Fruit fly (Drosophila melanogaster) whole organism, embryonic: ENCODE results near the gene puc.

Experiments used
- BEAF-32 ChIP-seq: fragments of 200-800 bp; sonication (Bioruptor generic); optimal IDR thresholded peaks from 3 replicates; lab custom pipeline; 2017; ENCODE audit warnings: missing biosample characterization, missing genetic modification characterization, mild to moderate bottlenecking, moderate library complexity, missing genetic modification reagents
- BtbVII ChIP-seq: fragments of 200-800 bp; sonication (Bioruptor generic); optimal IDR thresholded peaks from 3 replicates; lab custom pipeline; 2017; ENCODE audit warnings: missing biosample characterization, mild to moderate bottlenecking, missing genetic modification characterization
- Bteb2 ChIP-seq: fragments of 200-800 bp; sonication (Bioruptor generic); optimal IDR thresholded peaks from 2 replicates; lab custom pipeline; 2016; ENCODE audit warnings: missing biosample characterization, missing genetic modification characterization
- CG12071 ChIP-seq: fragments of 200-800 bp; sonication (Bioruptor generic); optimal IDR thresholded peaks from 3 replicates; lab custom pipeline; 2018; ENCODE audit warnings: missing biosample characterization, mild to moderate bottlenecking, missing genetic modification characterization
- CG12299 ChIP-seq: fragments of 200-800 bp; sonication (Bioruptor generic); optimal IDR thresholded peaks from 2 replicates; lab custom pipeline; 2018; ENCODE audit warnings: missing biosample characterization, mild to moderate bottlenecking, missing genetic modification characterization
- CG12391 ChIP-seq: fragments of 200-800 bp; sonication (Bioruptor generic); optimal IDR thresholded peaks from 3 replicates; lab custom pipeline; 2018; ENCODE audit warnings: missing biosample characterization, mild to moderate bottlenecking, missing genetic modification characterization, moderate library complexity
- CG13424 ChIP-seq: fragments of 200-800 bp; sonication (Bioruptor generic); optimal IDR thresholded peaks from 2 replicates; lab custom pipeline; 2019; ENCODE audit warnings: missing biosample characterization, mild to moderate bottlenecking, missing genetic modification characterization, moderate library complexity
- CG15269 ChIP-seq: fragments of 200-800 bp; sonication (Bioruptor generic); optimal IDR thresholded peaks from 2 replicates; lab custom pipeline; 2018; ENCODE audit warnings: missing biosample characterization, mild to moderate bottlenecking, missing genetic modification characterization, moderate library complexity
- CG1529 ChIP-seq: fragments of 200-800 bp; sonication (Bioruptor generic); optimal IDR thresholded peaks from 3 replicates; lab custom pipeline; 2018; ENCODE audit warnings: missing biosample characterization, missing genetic modification characterization
- CG15514 ChIP-seq: fragments of 200-800 bp; sonication (Bioruptor generic); optimal IDR thresholded peaks from 3 replicates; lab custom pipeline; 2017; ENCODE audit warnings: missing biosample characterization, missing genetic modification characterization, mild to moderate bottlenecking, moderate library complexity, missing genetic modification reagents
- CG17829 ChIP-seq: fragments of 200-800 bp; optimal IDR thresholded peaks from 2 replicates; lab custom pipeline; 2019; ENCODE audit warnings: missing biosample characterization, mild to moderate bottlenecking, missing genetic modification characterization, moderate library complexity
- CG2712 ChIP-seq: fragments of 200-800 bp; optimal IDR thresholded peaks from 3 replicates; lab custom pipeline; 2019; ENCODE audit warnings: missing biosample characterization, mild to moderate bottlenecking, missing genetic modification characterization, moderate library complexity
- CG31388 ChIP-seq: fragments of 200-800 bp; sonication (Bioruptor generic); optimal IDR thresholded peaks from 2 replicates; lab custom pipeline; 2016; ENCODE audit warnings: missing biosample characterization, missing genetic modification characterization
- CG3163 ChIP-seq: fragments of 200-800 bp; sonication (Bioruptor generic); optimal IDR thresholded peaks from 3 replicates; lab custom pipeline; 2016; ENCODE audit warnings: missing biosample characterization, missing genetic modification characterization
- CG6272 ChIP-seq: fragments of 200-800 bp; sonication (Bioruptor generic); IDR thresholded peaks from 2 replicates; pipeline ENCODE4 v1.3.6; 2022; ENCODE audit warnings: missing biosample characterization, missing genetic modification characterization
- CG6813 ChIP-seq: fragments of 200-800 bp; sonication (Bioruptor generic); optimal IDR thresholded peaks from 2 replicates; lab custom pipeline; 2017; ENCODE audit warnings: missing biosample characterization, missing genetic modification characterization, mild to moderate bottlenecking, moderate library complexity, missing genetic modification reagents
- CG7745 ChIP-seq: fragments of 200-800 bp; sonication (Bioruptor generic); optimal IDR thresholded peaks from 2 replicates; lab custom pipeline; 2018; ENCODE audit warnings: missing biosample characterization, mild to moderate bottlenecking, missing genetic modification characterization, moderate library complexity
- CG8765 ChIP-seq: fragments of 200-800 bp; sonication (Bioruptor generic); IDR thresholded peaks from 2 replicates; pipeline ENCODE4 v1.3.6; 2022; ENCODE audit warnings: missing biosample characterization, missing genetic modification characterization
- CG8924 ChIP-seq: fragments of 200-800 bp; optimal IDR thresholded peaks from 3 replicates; lab custom pipeline; 2019; ENCODE audit warnings: missing biosample characterization, mild to moderate bottlenecking, missing genetic modification characterization, moderate library complexity
- CG9797 ChIP-seq: fragments of 200-800 bp; sonication (Bioruptor generic); optimal IDR thresholded peaks from 3 replicates; lab custom pipeline; 2018; ENCODE audit warnings: missing biosample characterization, mild to moderate bottlenecking, missing genetic modification characterization
- CG9876 ChIP-seq: fragments of 200-800 bp; sonication (Bioruptor generic); optimal IDR thresholded peaks from 2 replicates; lab custom pipeline; 2016; ENCODE audit warnings: missing biosample characterization, missing genetic modification characterization
- D19B ChIP-seq: fragments of 200-800 bp; sonication (Bioruptor generic); optimal IDR thresholded peaks from 2 replicates; lab custom pipeline; 2017; ENCODE audit warnings: missing biosample characterization, mild to moderate bottlenecking, missing genetic modification characterization
- Dad ChIP-seq: fragments of 200-800 bp; sonication (Bioruptor generic); optimal IDR thresholded peaks from 3 replicates; lab custom pipeline; 2016; ENCODE audit warnings: missing biosample characterization, missing genetic modification characterization
- Dip3 ChIP-seq: fragments of 200-800 bp; sonication (Bioruptor generic); optimal IDR thresholded peaks from 3 replicates; lab custom pipeline; 2016; ENCODE audit warnings: missing biosample characterization, missing genetic modification characterization
- Lhr ChIP-seq: fragments of 200-800 bp; sonication (Bioruptor generic); optimal IDR thresholded peaks from 3 replicates; lab custom pipeline; 2017; ENCODE audit warnings: mild to moderate bottlenecking, missing biosample characterization, missing genetic modification reagents, missing genetic modification characterization
- MESR4 ChIP-seq: fragments of 200-800 bp; sonication (Bioruptor generic); optimal IDR thresholded peaks from 2 replicates; lab custom pipeline; 2018; ENCODE audit warnings: missing biosample characterization, mild to moderate bottlenecking, missing genetic modification characterization, moderate library complexity
- NfI ChIP-seq: fragments of 200-800 bp; sonication (Bioruptor generic); optimal IDR thresholded peaks from 3 replicates; lab custom pipeline; 2018; ENCODE audit warnings: missing biosample characterization, mild to moderate bottlenecking, missing genetic modification characterization, moderate library complexity
- Sin3A ChIP-seq: fragments of >200 bp; optimal IDR thresholded peaks from 2 replicates; lab custom pipeline; 2018
- Sox102F ChIP-seq: fragments of 200-800 bp; sonication (Bioruptor generic); optimal IDR thresholded peaks from 2 replicates; lab custom pipeline; 2018; ENCODE audit warnings: missing biosample characterization, mild to moderate bottlenecking, missing genetic modification characterization, moderate library complexity
- Trl ChIP-seq, 3 experiments: fragments of >200 bp in 2 of 3; fragments of 200-800 bp in 1 of 3; sonication (Bioruptor generic) in 1 of 3; optimal IDR thresholded peaks; 2 replicates in 1 of 3; 3 replicates in 2 of 3; lab custom pipeline; 2016 to 2017; ENCODE audit warnings: missing biosample characterization in 1 of 3, missing genetic modification characterization in 1 of 3
- YL-1 ChIP-seq: fragments of 200-800 bp; sonication (Bioruptor generic); optimal IDR thresholded peaks from 3 replicates; lab custom pipeline; 2017; ENCODE audit warnings: missing biosample characterization, mild to moderate bottlenecking, missing genetic modification characterization
- abd-A ChIP-seq: fragments of 200-800 bp; sonication (Bioruptor generic); optimal IDR thresholded peaks from 3 replicates; lab custom pipeline; 2019; ENCODE audit warnings: missing biosample characterization, mild to moderate bottlenecking, missing genetic modification characterization, moderate library complexity
- al ChIP-seq: fragments of 200-800 bp; sonication (Bioruptor generic); IDR thresholded peaks from 2 replicates; pipeline ENCODE4 v1.3.6; 2022; ENCODE audit warnings: missing biosample characterization, missing genetic modification characterization
- bowl ChIP-seq: fragments of 200-800 bp; sonication (Bioruptor generic); IDR thresholded peaks from 2 replicates; pipeline ENCODE4 v1.3.6; 2022; ENCODE audit warnings: missing biosample characterization, missing genetic modification characterization
- bsh ChIP-seq, 2 experiments: fragments of 200-800 bp; sonication (Bioruptor generic); optimal IDR thresholded peaks; 2 replicates each; lab custom pipeline; 2017 to 2018; ENCODE audit warnings: mild to moderate bottlenecking in 2 of 2, missing biosample characterization in 2 of 2, missing genetic modification characterization in 2 of 2, moderate library complexity in 1 of 2
- croc ChIP-seq: fragments of 200-800 bp; sonication (Bioruptor generic); conservative IDR thresholded peaks from 3 replicates; pipeline ENCODE4 v1.3.6; 2022; ENCODE audit warnings: missing biosample characterization, missing genetic modification characterization
- danr ChIP-seq: fragments of 200-800 bp; sonication (Bioruptor generic); IDR thresholded peaks from 2 replicates; pipeline ENCODE4 v1.3.6; 2022; ENCODE audit warnings: missing biosample characterization, missing genetic modification characterization
- gcm2 ChIP-seq: fragments of 200-800 bp; sonication (Bioruptor generic); optimal IDR thresholded peaks from 2 replicates; lab custom pipeline; 2016; ENCODE audit warnings: missing biosample characterization, missing genetic modification characterization
- ind ChIP-seq: fragments of 200-800 bp; sonication (Bioruptor generic); optimal IDR thresholded peaks from 3 replicates; lab custom pipeline; 2016; ENCODE audit warnings: missing biosample characterization, missing genetic modification characterization
- ken ChIP-seq: fragments of 200-800 bp; sonication (Bioruptor generic); IDR thresholded peaks from 3 replicates; pipeline ENCODE4 v1.3.6; 2022; ENCODE audit warnings: missing biosample characterization, missing genetic modification characterization
- nau ChIP-seq: fragments of 200-800 bp; sonication (Bioruptor generic); optimal IDR thresholded peaks from 3 replicates; lab custom pipeline; 2017; ENCODE audit warnings: missing biosample characterization, mild to moderate bottlenecking, missing genetic modification characterization, missing genetic modification reagents
- pan ChIP-seq, 4 experiments: fragments of >200 bp in 3 of 4; fragments of 200-800 bp in 1 of 4; sonication (Bioruptor generic) in 1 of 4; optimal IDR thresholded peaks in 3 of 4; IDR thresholded peaks in 1 of 4; 2 replicates each; pipeline versions ENCODE4 v1.3.6 to Lab custom; 2017 to 2022; ENCODE audit warnings: missing biosample characterization in 2 of 4, missing genetic modification characterization in 2 of 4, mixed read lengths in 1 of 4
- pita ChIP-seq: fragments of 200-800 bp; sonication (Bioruptor generic); optimal IDR thresholded peaks from 2 replicates; lab custom pipeline; 2017; ENCODE audit warnings: missing biosample characterization, mild to moderate bottlenecking, missing genetic modification characterization
- pnt ChIP-seq: fragments of 200-800 bp; sonication (Bioruptor generic); optimal IDR thresholded peaks from 3 replicates; lab custom pipeline; 2016; ENCODE audit warnings: missing biosample characterization, missing genetic modification characterization
- sd ChIP-seq: fragments of 200-800 bp; sonication (Bioruptor generic); optimal IDR thresholded peaks from 3 replicates; lab custom pipeline; 2018; ENCODE audit warnings: missing biosample characterization, mild to moderate bottlenecking, missing genetic modification characterization, moderate library complexity
- sens-2 ChIP-seq: fragments of 200-800 bp; sonication (Bioruptor generic); IDR thresholded peaks from 2 replicates; pipeline ENCODE4 v1.3.6; 2022; ENCODE audit warnings: missing biosample characterization, missing genetic modification characterization
- tio ChIP-seq: fragments of 200-800 bp; sonication (Bioruptor generic); optimal IDR thresholded peaks from 2 replicates; lab custom pipeline; 2017; ENCODE audit warnings: missing biosample characterization, missing genetic modification characterization, inconsistent platforms
- tna ChIP-seq: fragments of 200-800 bp; sonication (Bioruptor generic); IDR thresholded peaks from 2 replicates; pipeline ENCODE4 v1.3.6; 2022; ENCODE audit warnings: missing biosample characterization, missing genetic modification characterization; ENCODE audit not compliant: partially characterized antibody
- tx ChIP-seq: fragments of 200-800 bp; sonication (Bioruptor generic); optimal IDR thresholded peaks from 2 replicates; lab custom pipeline; 2016; ENCODE audit warnings: missing biosample characterization, missing genetic modification characterization
- zfh2 ChIP-seq: fragments of 200-800 bp; sonication (Bioruptor generic); optimal IDR thresholded peaks from 2 replicates; lab custom pipeline; 2016; ENCODE audit warnings: missing biosample characterization, missing genetic modification characterization

puc gene

DNA sequence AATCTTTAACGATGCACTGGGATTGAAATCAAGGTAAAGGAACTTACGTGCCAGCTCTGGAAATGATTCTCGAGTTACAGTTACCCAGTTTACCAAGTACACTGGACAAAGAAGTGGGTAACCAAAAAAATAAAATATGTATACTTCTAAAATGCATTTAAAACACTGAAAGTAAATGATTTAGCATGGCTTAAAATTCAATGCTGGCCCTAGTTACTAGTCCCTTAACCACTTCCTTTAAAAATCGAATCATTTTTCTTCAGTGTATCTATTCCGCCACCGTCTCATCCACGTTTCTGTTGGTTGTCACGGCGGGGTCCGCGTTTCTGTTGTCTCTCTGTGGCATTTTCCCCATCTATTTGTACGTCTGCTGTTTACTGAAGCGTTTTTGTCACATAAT is 32.5 kb upstream of the puc start (continued):
- no peak for TF ChIP-seq ken (GFP tag; lab: Robert Waterston, UW)
- no peak for TF ChIP-seq nau (GFP tag; lab: Kevin White, UChicago)
- no peak for TF ChIP-seq tx
- no peak for TF ChIP-seq YL-1
- no peak for TF ChIP-seq tna
- TF ChIP-seq pan (optimal IDR thresholded peaks at IDR 0.05; lab: Kevin White, UChicago): no peak
- TF ChIP-seq pan (GFP tag; optimal IDR thresholded peaks at IDR 0.05 in 1 of 2, IDR thresholded peaks at IDR 0.05 in 1 of 2): peak in 1 of 2 experiments; percentile 39
- no peak for TF ChIP-seq CG31388 (GFP tag; lab: Kevin White, UChicago)
- peak; percentile 28 for TF ChIP-seq BtbVII (GFP tag; lab: Kevin White, UChicago)
- TF ChIP-seq CG15269 (tag; lab: Kevin White, UChicago): peak; percentile 52
- TF ChIP-seq sd (tag; lab: Kevin White, UChicago): no peak
- no peak for TF ChIP-seq CG8924 (tag; lab: Kevin White, UChicago)
- TF ChIP-seq gcm2 (GFP tag; lab: Kevin White, UChicago): no peak
- peak; percentile 42 for TF ChIP-seq CG15514 (GFP tag; lab: Kevin White, UChicago)
- no peak for TF ChIP-seq CG12071
- no peak for TF ChIP-seq CG3163
- peak; percentile 39 for TF ChIP-seq ind (GFP tag; lab: Kevin White, UChicago)
- TF ChIP-seq CG17829 (tag; lab: Kevin White, UChicago): no peak
- no peak for TF ChIP-seq Dip3 (GFP tag; lab: Kevin White, UChicago)
- TF ChIP-seq CG8765 (GFP tag; lab: Robert Waterston, UW): no peak
- TF ChIP-seq abd-A (tag; lab: Kevin White, UChicago): no peak
- TF ChIP-seq CG13424 (tag; lab: Kevin White, UChicago): peak; percentile 9
- no peak for TF ChIP-seq Trl (optimal IDR thresholded peaks at IDR 0.05; lab: Kevin White, UChicago)
- no peak for TF ChIP-seq Trl (GFP tag; optimal IDR thresholded peaks at IDR 0.05; lab: Kevin White, UChicago)
- no peak for TF ChIP-seq pnt
- no peak for TF ChIP-seq Sin3A (lab: Kevin White, UChicago)
- TF ChIP-seq CG1529: no peak
- no peak for TF ChIP-seq danr
- peak; percentile 46 for TF ChIP-seq Sox102F (GFP tag; lab: Kevin White, UChicago)
- TF ChIP-seq CG12391 (tag; lab: Kevin White, UChicago): no peak
- TF ChIP-seq bowl: no peak
- TF ChIP-seq croc (GFP tag; lab: Robert Waterston, UW): no peak
- no peak for TF ChIP-seq CG2712 (tag; lab: Kevin White, UChicago)
- no peak for TF ChIP-seq al (GFP tag; lab: Robert Waterston, UW)
- no peak for TF ChIP-seq MESR4 (GFP tag; lab: Kevin White, UChicago)
- no peak for TF ChIP-seq CG6272 (GFP tag; lab: Robert Waterston, UW)
- no peak for TF ChIP-seq sens-2 (GFP tag; lab: Robert Waterston, UW)
- TF ChIP-seq NfI (GFP tag; lab: Kevin White, UChicago): no peak
- TF ChIP-seq bsh (GFP tag; optimal IDR thresholded peaks at IDR 0.05; lab: Kevin White, UChicago): no peak
- TF ChIP-seq CG6813: no peak
- peak; percentile 20 for TF ChIP-seq tio (GFP tag; lab: Kevin White, UChicago)
- TF ChIP-seq Bteb2 (GFP tag; lab: Kevin White, UChicago): no peak
- TF ChIP-seq BEAF-32: no peak
- TF ChIP-seq zfh2 (GFP tag; lab: Kevin White, UChicago): no peak
- TF ChIP-seq CG9876 (GFP tag; lab: Kevin White, UChicago): no peak
- no peak for TF ChIP-seq CG7745 (tag; lab: Kevin White, UChicago)
- TF ChIP-seq D19B (GFP tag; lab: Kevin White, UChicago): no peak
- TF ChIP-seq CG12299: no peak
- no peak for TF ChIP-seq Dad (GFP tag; lab: Kevin White, UChicago)
- TF ChIP-seq pita (GFP tag; lab: Kevin White, UChicago): no peak
- no peak for TF ChIP-seq CG9797
- no peak for TF ChIP-seq Lhr (GFP tag; lab: Kevin White, UChicago)
